Worm (Caenorhabditis elegans): Measurements from ENCODE around the gene C45G9.5.

DNA sequence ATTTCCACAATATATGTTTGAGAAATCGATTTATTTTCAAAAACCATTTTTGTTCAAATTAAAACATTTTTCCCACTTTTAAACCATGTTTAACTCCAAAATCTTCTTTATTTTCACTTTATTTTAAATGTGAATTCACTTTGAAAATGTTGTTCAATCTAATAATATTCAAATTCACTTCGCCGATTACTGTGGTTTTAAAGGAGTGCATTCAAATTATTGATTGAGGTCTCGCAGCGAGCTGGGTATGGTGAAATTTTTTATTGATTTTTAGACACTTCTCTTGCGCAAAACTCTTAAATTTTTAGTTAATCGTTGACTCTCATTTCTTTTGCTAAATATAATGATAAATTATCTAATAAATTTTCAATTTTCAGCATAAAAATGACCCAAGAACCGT, at the start of gene C45G9.5:
- no peak for TF ChIP-seq tab-1 (GFP tag; IDR thresholded peaks at IDR 0.05)
- no peak for TF ChIP-seq med-1 (GFP tag; optimal IDR thresholded peaks at IDR 0.05; ENCODE audit: insufficient read depth)
- no peak for TF ChIP-seq klf-2 (GFP tag; conservative IDR thresholded peaks at IDR 0.05)
